Fruit fly (Drosophila melanogaster): Measurements from ENCODE around the gene sordd1.

The sordd1 gene

DNA sequence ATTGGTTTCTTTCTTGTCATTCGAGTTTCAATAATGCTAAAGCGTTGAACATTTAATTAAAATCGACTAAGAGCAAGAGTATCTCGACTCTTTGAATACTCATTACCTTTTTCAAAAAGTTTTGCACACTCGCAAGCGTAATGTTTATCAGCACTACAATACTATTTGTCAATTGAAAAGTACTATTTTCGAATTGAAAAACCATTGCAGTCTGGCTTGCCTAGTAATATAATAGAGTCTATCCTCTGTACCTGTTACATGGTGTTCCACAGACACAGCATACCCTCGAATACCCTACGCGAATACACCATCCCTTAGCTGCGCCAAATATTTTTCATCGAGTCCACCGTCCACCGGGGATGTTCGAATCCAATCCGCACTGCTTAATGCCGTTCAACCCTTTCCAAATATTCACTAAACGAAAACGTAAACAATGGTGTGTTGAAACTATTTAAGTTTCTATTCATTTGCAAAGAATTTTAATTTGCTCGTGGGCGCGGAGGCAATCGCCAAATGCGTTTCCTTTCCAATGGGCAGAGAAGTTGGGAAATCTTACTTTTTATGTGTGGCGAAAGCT lies 22.9 kb upstream of the sordd1 start (continued):
- TF ChIP-seq Camta (GFP tag; optimal IDR thresholded peaks at IDR 0.05) (peak; percentile 11), disco-r (GFP tag; optimal IDR thresholded peaks at IDR 0.05) (no peak), CG16815 (GFP tag; optimal IDR thresholded peaks at IDR 0.05) (peak; percentile 1), slbo (GFP tag; IDR thresholded peaks at IDR 0.05) (peak; percentile 50; the same call in 1 of the 2 replicates), Dbx (GFP tag; IDR thresholded peaks at IDR 0.05) (0 out of 3 replicates have a peak, but pooled peaks have one; percentile 19), CG17385 (GFP tag; optimal IDR thresholded peaks at IDR 0.05) (peak; percentile 13), CG9609 (GFP tag; optimal IDR thresholded peaks at IDR 0.05) (peak; percentile 1), lilli (GFP tag; optimal IDR thresholded peaks at IDR 0.05) (peak; percentile 32), CG13894 (tag; optimal IDR thresholded peaks at IDR 0.05) (no peak), stc (GFP tag; IDR thresholded peaks at IDR 0.05) (peak; percentile 53; the same call in 1 of the 2 replicates), CG9932 (GFP tag; IDR thresholded peaks at IDR 0.05) (no peak), so (GFP tag; IDR thresholded peaks at IDR 0.05) (0 out of 3 replicates have a peak, but pooled peaks have one; percentile 7), Ada2b (GFP tag; IDR thresholded peaks at IDR 0.05) (peak; percentile 39; the same call in 1 of the 2 replicates), seq (GFP tag; IDR thresholded peaks at IDR 0.05) (peak; percentile 56; the same call in 1 of the 2 replicates), CG17359 (tag; optimal IDR thresholded peaks at IDR 0.05) (peak; percentile 43), sens (GFP tag) (peak; percentile 89), Scr (GFP tag; IDR thresholded peaks at IDR 0.05; ENCODE audit: partially characterized antibody) (no peak), Xbp1 (GFP tag; optimal IDR thresholded peaks at IDR 0.05) (peak; percentile 43), Rfx (GFP tag; IDR thresholded peaks at IDR 0.05) (peak; percentile 40; the same call in 1 of the 2 replicates), pan (optimal IDR thresholded peaks at IDR 0.05) (peak in 1 of 2 experiments; percentile 50), pan (GFP tag; optimal IDR thresholded peaks at IDR 0.05 in 1 of 2, IDR thresholded peaks at IDR 0.05 in 1 of 2) (peak in 1 of 2 experiments; percentile 14), CG2120 (GFP tag; optimal IDR thresholded peaks at IDR 0.05) (peak; percentile 36), Fer1 (GFP tag; optimal IDR thresholded peaks at IDR 0.05) (peak; percentile 25), CG14710 (tag; optimal IDR thresholded peaks at IDR 0.05) (peak; percentile 38), HLH54F (GFP tag; optimal IDR thresholded peaks at IDR 0.05) (peak; percentile 1), CG32532 (GFP tag; IDR thresholded peaks at IDR 0.05) (peak; percentile 33; the same call in 1 of the 2 replicates), ab (GFP tag; optimal IDR thresholded peaks at IDR 0.05) (no peak), row (GFP tag; IDR thresholded peaks at IDR 0.05) (peak; percentile 84), CG14441 (GFP tag; IDR thresholded peaks at IDR 0.05) (0 out of 2 replicates have a peak, but pooled peaks have one; percentile 6), pros (GFP tag; optimal IDR thresholded peaks at IDR 0.05) (peak; percentile 41), pum (GFP tag; optimal IDR thresholded peaks at IDR 0.05) (peak; percentile 11), CG15601 (tag; optimal IDR thresholded peaks at IDR 0.05) (peak; percentile 4), CoRest (tag; optimal IDR thresholded peaks at IDR 0.05) (no peak), H2.0 (GFP tag; IDR thresholded peaks at IDR 0.05) (peak; percentile 16; the same call in 1 of the 2 replicates), CG11695 (GFP tag; IDR thresholded peaks at IDR 0.05) (0 out of 3 replicates have a peak, but pooled peaks have one; percentile 14), CG17328 (GFP tag; IDR thresholded peaks at IDR 0.05) (peak; percentile 40; the same call in 1 of the 2 replicates), chn (GFP tag; optimal IDR thresholded peaks at IDR 0.05) (peak; percentile 25), CG2712 (tag; optimal IDR thresholded peaks at IDR 0.05) (peak; percentile 57), Hey (tag; optimal IDR thresholded peaks at IDR 0.05) (no peak), E2f1 (GFP tag; IDR thresholded peaks at IDR 0.05) (no peak), Dip3 (GFP tag; optimal IDR thresholded peaks at IDR 0.05) (no peak), nmo (GFP tag; optimal IDR thresholded peaks at IDR 0.05) (peak; percentile 46), ap (GFP tag; IDR thresholded peaks at IDR 0.05) (0 out of 2 replicates have a peak, but pooled peaks have one; percentile 21), CG7786 (GFP tag; optimal IDR thresholded peaks at IDR 0.05) (peak; percentile 11), dmrt99B (tag; optimal IDR thresholded peaks at IDR 0.05) (no peak)
